Worm (Caenorhabditis elegans) whole organism, L4/young adult: ENCODE data around the gene B0302.2.

Experiments used
- dao-5 ChIP-seq: sonication (generic microtip); optimal IDR thresholded peaks from 2 replicates; lab custom pipeline; 2016; ENCODE audit warnings: missing genotype, missing genetic modification characterization, moderate library complexity, missing compliant biosample characterization
- him-1 ChIP-seq: sonication (generic microtip); optimal IDR thresholded peaks from 2 replicates; lab custom pipeline; 2016; ENCODE audit warnings: missing genotype, missing genetic modification reagents, missing genetic modification characterization, missing compliant biosample characterization

DNA sequence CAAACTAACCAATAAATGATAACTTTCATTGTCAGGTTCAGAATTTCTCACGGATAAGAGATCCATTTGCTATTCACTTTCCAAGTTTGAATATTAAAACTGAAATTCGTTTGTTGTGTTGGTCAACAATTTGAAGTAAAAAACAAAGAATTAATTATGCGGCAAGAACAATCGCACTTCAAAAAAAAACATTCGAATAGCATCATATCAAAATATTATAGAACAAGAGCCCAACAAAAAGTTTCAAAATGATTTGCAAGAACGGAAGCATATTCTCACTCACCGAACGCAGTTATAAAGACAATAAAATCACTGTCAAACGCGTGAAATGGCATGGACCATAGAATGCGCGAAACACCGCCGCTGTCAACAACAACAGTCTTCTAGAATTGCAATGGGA is 43.9 kb upstream of the B0302.2 start, which contains the start of gene K09E3.7:
- TF ChIP-seq him-1 (tag; lab: Kevin White, UChicago) (no peak), dao-5 (tag; lab: Kevin White, UChicago) (no peak)
